Fruit fly (Drosophila melanogaster) whole organism, wandering third instar larva: ENCODE results near the gene ova.

Experiments used
- Dif ChIP-seq: fragments of 200-275, 200-300 bp; sonication (Bioruptor generic); optimal IDR thresholded peaks from 2 replicates; lab custom pipeline; 2018; ENCODE audit warnings: missing biosample characterization, missing genetic modification characterization; ENCODE audit not compliant: partially characterized antibody
- pan ChIP-seq: fragments of >200 bp; optimal IDR thresholded peaks from 2 replicates; lab custom pipeline; 2017
- psq ChIP-seq: fragments of 200-800 bp; sonication (Bioruptor generic); optimal IDR thresholded peaks from 3 replicates; lab custom pipeline; 2017; ENCODE audit warnings: missing biosample characterization, mild to moderate bottlenecking, missing genetic modification characterization, moderate library complexity
- usp ChIP-seq: fragments of >200 bp; optimal IDR thresholded peaks from 2 replicates; lab custom pipeline; 2017; ENCODE audit warnings: missing biosample characterization, missing genetic modification characterization

- TF ChIP-seq psq (GFP tag; lab: Kevin White, UChicago), result no peak
- no peak for TF ChIP-seq usp (GFP tag; lab: Kevin White, UChicago)
- no peak for TF ChIP-seq pan
- TF ChIP-seq Dif (GFP tag; lab: Kevin White, UChicago), result no peak
These were observed 24.8 kb downstream of the ova start, which contains the start of gene Snx17 for dm6 chr2L:10206633-10207162.
